Fruit fly (Drosophila melanogaster) whole organism: ENCODE data around the gene CG4404.

ENCODE experiments used
- EcR ChIP-seq, 2 experiments: fragments of >200 bp; optimal IDR thresholded peaks; 2 replicates each; lab custom pipeline; 2017; ENCODE audit warnings: missing biosample characterization in 2 of 2, missing genetic modification characterization in 2 of 2, missing genetic modification reagents in 2 of 2
- pan ChIP-seq: fragments of >200 bp; optimal IDR thresholded peaks from 2 replicates; lab custom pipeline; 2017
- usp ChIP-seq: fragments of >200 bp; optimal IDR thresholded peaks from 2 replicates; lab custom pipeline; 2017; ENCODE audit warnings: missing biosample characterization, missing genetic modification characterization, mixed read lengths

dm6 chrX:12925426-12926256 lies 19.8 kb upstream of the CG4404 start:
- no peak for TF ChIP-seq EcR (GFP tag; optimal IDR thresholded peaks at IDR 0.05; lab: Kevin White, UChicago)
- TF ChIP-seq pan (lab: Kevin White, UChicago): no peak
- no peak for TF ChIP-seq usp
